Worm (Caenorhabditis elegans): Measurements from ENCODE around the gene srz-83.

The srz-83 gene

ce11 chrIV:3524584-3525020, 20.4 kb downstream of the srz-83 start (continued):
- no peak for TF ChIP-seq isw-1 (GFP tag; IDR thresholded peaks at IDR 0.05)
- peak; percentile 64 for TF ChIP-seq tbx-2 (tag; optimal IDR thresholded peaks at IDR 0.05)
- TF ChIP-seq blmp-1 (tag; optimal IDR thresholded peaks at IDR 0.05) = no peak
- peak; percentile 28 to 66 for TF ChIP-seq lin-35 (GFP tag; optimal IDR thresholded peaks at IDR 0.05)
- peak; percentile 66 for TF ChIP-seq swsn-7 (tag; optimal IDR thresholded peaks at IDR 0.05)
- TF ChIP-seq nhr-20 (tag; optimal IDR thresholded peaks at IDR 0.05) = peak; percentile 61
- TF ChIP-seq nhr-12 (tag; optimal IDR thresholded peaks at IDR 0.05) = no peak

- TF ChIP-seq dsc-1 (tag; optimal IDR thresholded peaks at IDR 0.05) (peak; percentile 0), hlh-17 (GFP tag; optimal IDR thresholded peaks at IDR 0.05; ENCODE audit: borderline replicate concordance) (no peak), skn-1 (tag; optimal IDR thresholded peaks at IDR 0.05) (peak; percentile 13), efl-1 (optimal IDR thresholded peaks at IDR 0.05) (no peak), efl-1 (GFP tag; optimal IDR thresholded peaks at IDR 0.05 in 1 of 2) (peak in 1 of 2 experiments; percentile 73)
These were observed 22.0 kb downstream of the srz-83 start for ce11 chrIV:3526144-3526797.

- TF ChIP-seq unc-130 (tag; optimal IDR thresholded peaks at IDR 0.05) (no peak), nhr-71 (tag; optimal IDR thresholded peaks at IDR 0.05) (no peak), lin-15B (tag; optimal IDR thresholded peaks at IDR 0.05) (no peak), aha-1 (tag; optimal IDR thresholded peaks at IDR 0.05) (no peak), unc-86 (tag; optimal IDR thresholded peaks at IDR 0.05) (no peak), xbp-1 (tag; optimal IDR thresholded peaks at IDR 0.05) (no peak), nhr-90 (tag; optimal IDR thresholded peaks at IDR 0.05; ENCODE audit: poor library complexity) (no peak), ceh-90 (tag; optimal IDR thresholded peaks at IDR 0.05) (no peak)
These were observed 22.7 kb downstream of the srz-83 start, which contains the start of gene M57.2 for ce11 chrIV:3526831-3527404. TSS of gene M57.2 (plus strand) at chrIV:3527354.

- TF ChIP-seq nhr-237 (tag; optimal IDR thresholded peaks at IDR 0.05) (no peak), aha-1 (tag; optimal IDR thresholded peaks at IDR 0.05) (no peak), unc-130 (tag; optimal IDR thresholded peaks at IDR 0.05) (no peak), C16A3.4 (tag; optimal IDR thresholded peaks at IDR 0.05) (no peak), jun-1 (tag; optimal IDR thresholded peaks at IDR 0.05) (no peak), tbx-2 (tag; optimal IDR thresholded peaks at IDR 0.05) (no peak), snpc-4 (tag; optimal IDR thresholded peaks at IDR 0.05) (no peak), C34B4.2 (tag; optimal IDR thresholded peaks at IDR 0.05) (no peak), pag-3 (tag; optimal IDR thresholded peaks at IDR 0.05; ENCODE audit: borderline replicate concordance, insufficient read depth) (no peak), alr-1 (tag; optimal IDR thresholded peaks at IDR 0.05; ENCODE audit: borderline replicate concordance) (no peak)
These were observed 23.6 kb downstream of the srz-83 start for ce11 chrIV:3527878-3528277.

ce11 chrIV:3531535-3531934, 27.3 kb downstream of the srz-83 start:
- TF ChIP-seq lsy-2 (tag; optimal IDR thresholded peaks at IDR 0.05) = no peak
- TF ChIP-seq zip-4 (GFP tag; optimal IDR thresholded peaks at IDR 0.05) = no peak
- no peak for TF ChIP-seq xbp-1 (tag; optimal IDR thresholded peaks at IDR 0.05)
- TF ChIP-seq hpl-2 (GFP tag; optimal IDR thresholded peaks at IDR 0.05) = no peak
- TF ChIP-seq sup-37 (GFP tag; optimal IDR thresholded peaks at IDR 0.05) = no peak
- TF ChIP-seq hlh-4 (tag; optimal IDR thresholded peaks at IDR 0.05) = no peak
- no peak for TF ChIP-seq nhr-71 (tag; optimal IDR thresholded peaks at IDR 0.05)
- TF ChIP-seq C16A3.4 (tag; optimal IDR thresholded peaks at IDR 0.05) = no peak
- TF ChIP-seq egl-13 (tag; optimal IDR thresholded peaks at IDR 0.05) = no peak
- TF ChIP-seq mab-9 (GFP tag; IDR thresholded peaks at IDR 0.05) = no peak
- TF ChIP-seq unc-62 (GFP tag; optimal IDR thresholded peaks at IDR 0.05) = no peak
- no peak for TF ChIP-seq zag-1 (tag; optimal IDR thresholded peaks at IDR 0.05)
- TF ChIP-seq lin-14 (GFP tag; optimal IDR thresholded peaks at IDR 0.05) = no peak
- no peak for TF ChIP-seq jun-1 (tag; optimal IDR thresholded peaks at IDR 0.05)
- TF ChIP-seq swsn-7 (tag; optimal IDR thresholded peaks at IDR 0.05) = no peak
- no peak for TF ChIP-seq unc-30 (tag; optimal IDR thresholded peaks at IDR 0.05)
- no peak for TF ChIP-seq unc-86 (tag; optimal IDR thresholded peaks at IDR 0.05)
